Worm (Caenorhabditis elegans): Measurements from ENCODE around the gene msp-31.

Gene msp-31

ce11 chrII:4872359-4872758 lies 44.0 kb downstream of the msp-31 start:
- TF ChIP-seq zfh-2 (GFP tag; conservative IDR thresholded peaks at IDR 0.05) (peak; percentile 86), ztf-25 (GFP tag; IDR thresholded peaks at IDR 0.05) (0 out of 2 replicates have a peak, but pooled peaks have one; percentile 52), egrh-3 (GFP tag; IDR thresholded peaks at IDR 0.05) (peak; percentile 92), lin-26 (GFP tag; IDR thresholded peaks at IDR 0.05) (peak; percentile 37; the same call in 1 of the 2 replicates)

ce11 chrII:4871834-4872233 lies 44.5 kb downstream of the msp-31 start:
- TF ChIP-seq unc-62 (GFP tag; optimal IDR thresholded peaks at IDR 0.05) (no peak), ekl-4 (GFP tag; IDR thresholded peaks at IDR 0.05) (no peak), egl-44 (GFP tag; IDR thresholded peaks at IDR 0.05) (no peak), F33H1.4 (GFP tag; IDR thresholded peaks at IDR 0.05) (no peak), Y79H2A.3 (GFP tag; conservative IDR thresholded peaks at IDR 0.05) (no peak)

- TF ChIP-seq tbp1 (GFP tag; optimal IDR thresholded peaks at IDR 0.05) (no peak), Y56A3A.18 (GFP tag; IDR thresholded peaks at IDR 0.05) (no peak), F22D6.2 (tag; optimal IDR thresholded peaks at IDR 0.05) (no peak), sptf-2 (GFP tag; optimal IDR thresholded peaks at IDR 0.05) (no peak), nhr-80 (tag; optimal IDR thresholded peaks at IDR 0.05) (no peak), mes-4 (tag; optimal IDR thresholded peaks at IDR 0.05) (no peak)
Observed at ce11 chrII:4870691-4871090, 45.7 kb downstream of the msp-31 start, which contains the start of gene col-20. Gene col-20, minus strand, starts transcription at chrII:4870791.

- no peak for TF ChIP-seq ztf-25 (GFP tag; IDR thresholded peaks at IDR 0.05)
- TF ChIP-seq hlh-26 (GFP tag; conservative IDR thresholded peaks at IDR 0.05): 0 out of 2 replicates have a peak, but pooled peaks have one; percentile 11
- TF ChIP-seq Y79H2A.3 (GFP tag; conservative IDR thresholded peaks at IDR 0.05): no peak
- TF ChIP-seq sea-2 (GFP tag; IDR thresholded peaks at IDR 0.05): no peak
- TF ChIP-seq nfyb-1 (GFP tag; IDR thresholded peaks at IDR 0.05): no peak
- no peak for TF ChIP-seq pbrm-1 (GFP tag; IDR thresholded peaks at IDR 0.05)
- 0 out of 2 replicates have a peak, but pooled peaks have one; percentile 46 for TF ChIP-seq K11D2.4 (GFP tag; IDR thresholded peaks at IDR 0.05)
- TF ChIP-seq snpc-3.4 (tag; optimal IDR thresholded peaks at IDR 0.05): no peak
- TF ChIP-seq tbx-9 (tag; optimal IDR thresholded peaks at IDR 0.05; ENCODE audit: borderline replicate concordance): no peak
- TF ChIP-seq efl-1 (GFP tag; optimal IDR thresholded peaks at IDR 0.05): no peak
- TF ChIP-seq ama-1 (optimal IDR thresholded peaks at IDR 0.05): no peak
- TF ChIP-seq ama-1 (GFP tag; optimal IDR thresholded peaks at IDR 0.05): no peak
- TF ChIP-seq attf-3 (GFP tag; conservative IDR thresholded peaks at IDR 0.05): no peak
- TF ChIP-seq let-607 (tag; optimal IDR thresholded peaks at IDR 0.05): no peak
- no peak for TF ChIP-seq athp-1 (tag; optimal IDR thresholded peaks at IDR 0.05)
- no peak for TF ChIP-seq snpc-1.3 (tag; optimal IDR thresholded peaks at IDR 0.05; ENCODE audit: insufficient read depth)
- TF ChIP-seq B0035.1 (tag; optimal IDR thresholded peaks at IDR 0.05): no peak
- no peak for TF ChIP-seq fkh-3 (tag; optimal IDR thresholded peaks at IDR 0.05)
- TF ChIP-seq ztf-28 (GFP tag; IDR thresholded peaks at IDR 0.05): no peak
- peak; percentile 93 for TF ChIP-seq zfh-2 (GFP tag; conservative IDR thresholded peaks at IDR 0.05)
- no peak for TF ChIP-seq F49E8.2 (tag; optimal IDR thresholded peaks at IDR 0.05; ENCODE audit: insufficient read depth)
- TF ChIP-seq xnd-1 (tag; optimal IDR thresholded peaks at IDR 0.05): no peak
- no peak for TF ChIP-seq egl-18 (GFP tag; IDR thresholded peaks at IDR 0.05)
- TF ChIP-seq aptf-3 (GFP tag; IDR thresholded peaks at IDR 0.05): no peak
- no peak for TF ChIP-seq bed-1 (GFP tag; IDR thresholded peaks at IDR 0.05)
- peak; percentile 1 for TF ChIP-seq ztf-26 (tag; optimal IDR thresholded peaks at IDR 0.05)
- no peak for TF ChIP-seq F33H1.4 (GFP tag; IDR thresholded peaks at IDR 0.05)
- TF ChIP-seq egrh-3 (GFP tag; IDR thresholded peaks at IDR 0.05): peak; percentile 89
- TF ChIP-seq madf-6 (GFP tag; IDR thresholded peaks at IDR 0.05): no peak
- TF ChIP-seq lin-26 (GFP tag; IDR thresholded peaks at IDR 0.05): 0 out of 2 replicates have a peak, but pooled peaks have one; percentile 32
- TF ChIP-seq ets-4 (GFP tag; optimal IDR thresholded peaks at IDR 0.05): no peak
- TF ChIP-seq dpl-1 (GFP tag; optimal IDR thresholded peaks at IDR 0.05): no peak
- TF ChIP-seq nhr-120 (GFP tag; IDR thresholded peaks at IDR 0.05): no peak
- no peak for TF ChIP-seq die-1 (tag; optimal IDR thresholded peaks at IDR 0.05)
Observed at ce11 chrII:4869793-4870343, 46.5 kb downstream of the msp-31 start.
